Worm (Caenorhabditis elegans) whole organism, mixed stage, embryonic: Measurements from ENCODE around the gene K04C2.3.

Source experiments
- M03D4.4 ChIP-seq: sonication (generic microtip); optimal IDR thresholded peaks from 2 replicates; lab custom pipeline; 2017; ENCODE audit warnings: mild to moderate bottlenecking, missing genetic modification characterization, missing compliant biosample characterization
- bed-3 ChIP-seq: fragments of 200-800 bp; sonication (Bioruptor generic); optimal IDR thresholded peaks from 3 replicates; lab custom pipeline; 2018; ENCODE audit warnings: mild to moderate bottlenecking, missing genetic modification characterization, moderate library complexity, missing compliant biosample characterization
- blmp-1 ChIP-seq: fragments of 150-350 bp; optimal IDR thresholded peaks from 2 replicates; lab custom pipeline; 2014; ENCODE audit warnings: missing biosample characterization, missing genetic modification characterization
- ceh-39 ChIP-seq: fragments of 150-350 bp; optimal IDR thresholded peaks from 2 replicates; lab custom pipeline; 2014; ENCODE audit warnings: missing biosample characterization, missing genetic modification characterization
- ceh-83 ChIP-seq: fragments of 200-800 bp; sonication (Bioruptor generic); optimal IDR thresholded peaks from 2 replicates; lab custom pipeline; 2018; ENCODE audit warnings: mild to moderate bottlenecking, missing genetic modification characterization, missing compliant biosample characterization
- ces-1 ChIP-seq: fragments of 150-350 bp; optimal IDR thresholded peaks from 2 replicates; lab custom pipeline; 2014; ENCODE audit warnings: missing biosample characterization, missing genetic modification reagents, missing genetic modification characterization
- cnd-1 ChIP-seq: fragments of 200-800 bp; sonication (Bioruptor generic); optimal IDR thresholded peaks from 2 replicates; lab custom pipeline; 2018; ENCODE audit warnings: mild to moderate bottlenecking, missing genetic modification characterization, missing compliant biosample characterization
- drap-1 ChIP-seq: fragments of 200-800 bp; sonication (Bioruptor generic); optimal IDR thresholded peaks from 3 replicates; lab custom pipeline; 2018; ENCODE audit warnings: mild to moderate bottlenecking, missing genetic modification characterization, missing compliant biosample characterization
- elt-1 ChIP-seq: sonication (generic microtip); optimal IDR thresholded peaks from 2 replicates; lab custom pipeline; 2017; ENCODE audit warnings: missing genetic modification characterization, mild to moderate bottlenecking, missing compliant biosample characterization, antibody characterized with exemption, moderate library complexity, borderline replicate concordance; ENCODE audit not compliant: insufficient read depth
- elt-3 ChIP-seq: fragments of 150-350 bp; optimal IDR thresholded peaks from 2 replicates; lab custom pipeline; 2014; ENCODE audit warnings: missing biosample characterization, missing genetic modification characterization
- flh-1 ChIP-seq: fragments of 200-800 bp; sonication (Bioruptor generic); optimal IDR thresholded peaks from 2 replicates; lab custom pipeline; 2018; ENCODE audit warnings: mild to moderate bottlenecking, missing genetic modification characterization, moderate library complexity, missing compliant biosample characterization
- ham-2 ChIP-seq: fragments of 200-800 bp; sonication (Bioruptor generic); optimal IDR thresholded peaks from 2 replicates; lab custom pipeline; 2018; ENCODE audit warnings: mild to moderate bottlenecking, missing genetic modification characterization, missing compliant biosample characterization
- hlh-1 ChIP-seq: fragments of 150-350 bp; optimal IDR thresholded peaks from 2 replicates; lab custom pipeline; 2014; ENCODE audit warnings: missing biosample characterization, missing genetic modification reagents, missing genetic modification characterization
- lin-13 ChIP-seq: fragments of 150-350 bp; optimal IDR thresholded peaks from 2 replicates; lab custom pipeline; 2014; ENCODE audit warnings: missing biosample characterization, missing genetic modification characterization
- lin-32 ChIP-seq: fragments of 200-800 bp; sonication (Bioruptor generic); optimal IDR thresholded peaks from 2 replicates; lab custom pipeline; 2018; ENCODE audit warnings: mild to moderate bottlenecking, missing genetic modification characterization, missing compliant biosample characterization
- lsy-2 ChIP-seq: fragments of 150-350 bp; optimal IDR thresholded peaks from 2 replicates; lab custom pipeline; 2014; ENCODE audit warnings: missing biosample characterization, missing genetic modification characterization
- mab-5 ChIP-seq: fragments of 150-350 bp; optimal IDR thresholded peaks from 2 replicates; lab custom pipeline; 2014; ENCODE audit warnings: missing biosample characterization, missing genetic modification characterization
- mep-1 ChIP-seq: fragments of 150-350 bp; optimal IDR thresholded peaks from 2 replicates; lab custom pipeline; 2017; ENCODE audit warnings: missing biosample characterization, missing genetic modification reagents, missing genetic modification characterization, inconsistent platforms
- mls-2 ChIP-seq: sonication (generic microtip); optimal IDR thresholded peaks from 2 replicates; lab custom pipeline; 2016; ENCODE audit warnings: mild to moderate bottlenecking, missing genetic modification characterization, moderate library complexity, missing compliant biosample characterization
- nhr-12 ChIP-seq: fragments of 150-350 bp; optimal IDR thresholded peaks from 2 replicates; lab custom pipeline; 2014; ENCODE audit warnings: missing biosample characterization, missing genetic modification characterization
- nhr-2 ChIP-seq: fragments of 150-350 bp; optimal IDR thresholded peaks from 2 replicates; lab custom pipeline; 2014; ENCODE audit warnings: missing biosample characterization, missing genetic modification characterization
- nhr-28 ChIP-seq: fragments of 150-350 bp; optimal IDR thresholded peaks from 2 replicates; lab custom pipeline; 2014; ENCODE audit warnings: missing biosample characterization, missing genetic modification characterization
- nhr-76 ChIP-seq: sonication (generic microtip); optimal IDR thresholded peaks from 2 replicates; lab custom pipeline; 2017; ENCODE audit warnings: missing biosample characterization, missing genetic modification characterization
- pha-4 ChIP-seq: fragments of 150-350 bp; optimal IDR thresholded peaks from 2 replicates; lab custom pipeline; 2018; ENCODE audit warnings: missing biosample characterization, missing genetic modification reagents, missing genetic modification characterization
- snpc-4 ChIP-seq: fragments of 150-350 bp; optimal IDR thresholded peaks from 2 replicates; lab custom pipeline; 2014; ENCODE audit warnings: missing biosample characterization, missing genetic modification characterization
- sptf-1 ChIP-seq: sonication (generic microtip); optimal IDR thresholded peaks from 2 replicates; lab custom pipeline; 2017; ENCODE audit warnings: mild to moderate bottlenecking, missing genetic modification characterization, moderate library complexity, missing compliant biosample characterization
- tbx-8 ChIP-seq: fragments of 200-800 bp; sonication (Bioruptor generic); optimal IDR thresholded peaks from 2 replicates; lab custom pipeline; 2018; ENCODE audit warnings: mild to moderate bottlenecking, missing genetic modification characterization, moderate library complexity, missing compliant biosample characterization
- unc-120 ChIP-seq: sonication (generic microtip); optimal IDR thresholded peaks from 2 replicates; lab custom pipeline; 2017; ENCODE audit warnings: missing genetic modification characterization, missing compliant biosample characterization; ENCODE audit not compliant: poor library complexity, severe bottlenecking
- unc-39 ChIP-seq: fragments of 150-350 bp; optimal IDR thresholded peaks from 2 replicates; lab custom pipeline; 2014; ENCODE audit warnings: missing biosample characterization, missing genetic modification characterization
- unc-62 ChIP-seq: fragments of 150-350 bp; optimal IDR thresholded peaks from 2 replicates; lab custom pipeline; 2014; ENCODE audit warnings: missing biosample characterization, missing genetic modification reagents, missing genetic modification characterization
- zip-8 ChIP-seq: fragments of 150-350 bp; optimal IDR thresholded peaks from 2 replicates; lab custom pipeline; 2014; ENCODE audit warnings: missing biosample characterization, missing genetic modification characterization
- ztf-11 ChIP-seq: fragments of 150-350 bp; optimal IDR thresholded peaks from 2 replicates; lab custom pipeline; 2014; ENCODE audit warnings: missing biosample characterization, missing genetic modification characterization

K04C2.3 gene

ce11 chrIII:6872534-6873150 lies at the start of gene K04C2.3:
Gene K04C2.3, plus strand, starts transcription at chrIII:6873089.
- no peak for TF ChIP-seq hlh-1 (tag; lab: Kevin White, UChicago)
- no peak for TF ChIP-seq pha-4 (tag; lab: Kevin White, UChicago)
- no peak for TF ChIP-seq mab-5 (tag; lab: Kevin White, UChicago)
- TF ChIP-seq mep-1 (tag; lab: Kevin White, UChicago), result no peak
- TF ChIP-seq ham-2 (GFP tag; lab: Kevin White, UChicago), result no peak
- no peak for TF ChIP-seq lin-13 (tag; lab: Kevin White, UChicago)
- TF ChIP-seq ceh-83 (GFP tag; lab: Kevin White, UChicago), result no peak
- TF ChIP-seq elt-1, result no peak
- no peak for TF ChIP-seq unc-39 (tag; lab: Kevin White, UChicago)
- TF ChIP-seq unc-120 (tag; lab: Kevin White, UChicago), result no peak
- TF ChIP-seq drap-1 (GFP tag; lab: Kevin White, UChicago), result no peak
- no peak for TF ChIP-seq ceh-39 (tag; lab: Kevin White, UChicago)
- no peak for TF ChIP-seq nhr-28 (tag; lab: Kevin White, UChicago)
- TF ChIP-seq bed-3, result no peak
- TF ChIP-seq nhr-76 (tag; lab: Kevin White, UChicago), result no peak
- no peak for TF ChIP-seq snpc-4 (tag; lab: Kevin White, UChicago)
- TF ChIP-seq zip-8 (tag; lab: Kevin White, UChicago), result no peak
- TF ChIP-seq nhr-12 (tag; lab: Kevin White, UChicago), result no peak

ce11 chrIII:6826137-6826536 lies 46.8 kb upstream of the K04C2.3 start:
- TF ChIP-seq ham-2 (GFP tag; lab: Kevin White, UChicago) (no peak), mls-2 (tag; lab: Kevin White, UChicago) (no peak), nhr-2 (tag; lab: Kevin White, UChicago) (peak; percentile 82), M03D4.4 (tag; lab: Kevin White, UChicago) (no peak), zip-8 (tag; lab: Kevin White, UChicago) (peak; percentile 84)

- TF ChIP-seq blmp-1 (tag; lab: Kevin White, UChicago), result no peak
- no peak for TF ChIP-seq ces-1 (GFP tag; lab: Kevin White, UChicago)
- no peak for TF ChIP-seq unc-120 (tag; lab: Kevin White, UChicago)
- peak; percentile 4 for TF ChIP-seq pha-4 (tag; lab: Kevin White, UChicago)
- no peak for TF ChIP-seq flh-1 (GFP tag; lab: Kevin White, UChicago)
- no peak for TF ChIP-seq lin-32
- peak; percentile 92 for TF ChIP-seq zip-8 (tag; lab: Kevin White, UChicago)
- TF ChIP-seq nhr-12 (tag; lab: Kevin White, UChicago), result no peak
- TF ChIP-seq elt-3, result no peak
- no peak for TF ChIP-seq bed-3
- TF ChIP-seq cnd-1, result no peak
- TF ChIP-seq drap-1 (GFP tag; lab: Kevin White, UChicago), result no peak
- no peak for TF ChIP-seq unc-39 (tag; lab: Kevin White, UChicago)
- TF ChIP-seq elt-1, result no peak
- TF ChIP-seq nhr-2 (tag; lab: Kevin White, UChicago), result no peak
- no peak for TF ChIP-seq mls-2 (tag; lab: Kevin White, UChicago)
- TF ChIP-seq M03D4.4 (tag; lab: Kevin White, UChicago), result no peak
- no peak for TF ChIP-seq hlh-1 (tag; lab: Kevin White, UChicago)
These were observed 41.6 kb upstream of the K04C2.3 start for ce11 chrIII:6831312-6831711.

ce11 chrIII:6837320-6837719 lies 35.6 kb upstream of the K04C2.3 start:
- no peak for TF ChIP-seq sptf-1
- TF ChIP-seq unc-62 (GFP tag; lab: Kevin White, UChicago), result no peak
- no peak for TF ChIP-seq nhr-76 (tag; lab: Kevin White, UChicago)
- no peak for TF ChIP-seq elt-3
- peak; percentile 39 for TF ChIP-seq ces-1 (GFP tag; lab: Kevin White, UChicago)
- TF ChIP-seq mls-2 (tag; lab: Kevin White, UChicago), result no peak
- no peak for TF ChIP-seq pha-4 (tag; lab: Kevin White, UChicago)
- no peak for TF ChIP-seq flh-1 (GFP tag; lab: Kevin White, UChicago)
- TF ChIP-seq blmp-1 (tag; lab: Kevin White, UChicago), result no peak
- no peak for TF ChIP-seq M03D4.4 (tag; lab: Kevin White, UChicago)
- peak; percentile 90 for TF ChIP-seq zip-8 (tag; lab: Kevin White, UChicago)
- TF ChIP-seq, all 35 proteins: peak for 2

- TF ChIP-seq cnd-1 (no peak), bed-3 (no peak), unc-39 (tag; lab: Kevin White, UChicago) (no peak), unc-120 (tag; lab: Kevin White, UChicago) (no peak), tbx-8 (GFP tag; lab: Kevin White, UChicago) (no peak), ztf-11 (tag; lab: Kevin White, UChicago) (no peak), unc-62 (GFP tag; lab: Kevin White, UChicago) (no peak), mls-2 (tag; lab: Kevin White, UChicago) (no peak), nhr-28 (tag; lab: Kevin White, UChicago) (no peak), lsy-2 (no peak), nhr-12 (tag; lab: Kevin White, UChicago) (no peak), M03D4.4 (tag; lab: Kevin White, UChicago) (no peak)
These were observed 33.8 kb upstream of the K04C2.3 start for ce11 chrIII:6839091-6839490.
